Fruit fly (Drosophila melanogaster): ENCODE results near the gene CG11837.
A peak's percentile ranks its signal among the peaks of the same experiment; 100 is the strongest.

CG11837 gene

DNA sequence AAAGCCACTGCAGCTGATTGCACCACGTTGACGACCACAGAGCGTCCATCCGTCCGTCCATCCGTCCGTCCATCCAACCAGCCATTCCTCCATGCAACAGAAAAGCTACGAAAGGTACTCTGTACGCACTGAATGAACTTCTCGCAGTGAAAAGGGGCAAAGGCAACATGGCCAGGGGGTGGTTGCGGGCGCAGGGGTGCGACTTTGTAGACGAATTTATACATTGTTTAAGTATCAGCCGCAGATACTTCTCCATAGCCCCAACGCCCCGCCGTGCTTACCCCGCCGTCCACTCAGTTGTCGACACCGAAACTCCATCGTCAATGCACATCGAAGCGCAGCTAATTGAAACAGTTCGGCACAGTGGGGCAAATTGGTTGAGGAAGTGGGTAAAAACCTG, 49.3 kb upstream of the CG11837 start:
- no peak for TF ChIP-seq CG13123 (GFP tag; optimal IDR thresholded peaks at IDR 0.05)
- TF ChIP-seq MESR4 (GFP tag; optimal IDR thresholded peaks at IDR 0.05) = no peak
- no peak for TF ChIP-seq CG8765 (GFP tag; IDR thresholded peaks at IDR 0.05)
- TF ChIP-seq CG14710 (tag; optimal IDR thresholded peaks at IDR 0.05) = no peak
- TF ChIP-seq stc (GFP tag; IDR thresholded peaks at IDR 0.05) = no peak
- TF ChIP-seq unpg (GFP tag; optimal IDR thresholded peaks at IDR 0.05) = no peak
- no peak for TF ChIP-seq nerfin-1 (tag; optimal IDR thresholded peaks at IDR 0.05)
- TF ChIP-seq CG13296 (GFP tag; optimal IDR thresholded peaks at IDR 0.05) = no peak
- TF ChIP-seq trem (tag; optimal IDR thresholded peaks at IDR 0.05) = no peak
- no peak for TF ChIP-seq CG2875 (GFP tag; optimal IDR thresholded peaks at IDR 0.05)
- TF ChIP-seq danr (GFP tag; IDR thresholded peaks at IDR 0.05) = no peak
- TF ChIP-seq crp (GFP tag; optimal IDR thresholded peaks at IDR 0.05) = no peak
- TF ChIP-seq CG11696 (GFP tag; IDR thresholded peaks at IDR 0.05) = no peak
- no peak for TF ChIP-seq otp (GFP tag; IDR thresholded peaks at IDR 0.05)
- no peak for TF ChIP-seq abd-A (tag; optimal IDR thresholded peaks at IDR 0.05)
- TF ChIP-seq gce (GFP tag; IDR thresholded peaks at IDR 0.05) = no peak
- no peak for TF ChIP-seq CG10979 (tag; optimal IDR thresholded peaks at IDR 0.05)
- no peak for TF ChIP-seq CG42726 (GFP tag; IDR thresholded peaks at IDR 0.05; ENCODE audit: partially characterized antibody)
- no peak for TF ChIP-seq usp (GFP tag; optimal IDR thresholded peaks at IDR 0.05)
- TF ChIP-seq kay (GFP tag; optimal IDR thresholded peaks at IDR 0.05) = no peak

DNA sequence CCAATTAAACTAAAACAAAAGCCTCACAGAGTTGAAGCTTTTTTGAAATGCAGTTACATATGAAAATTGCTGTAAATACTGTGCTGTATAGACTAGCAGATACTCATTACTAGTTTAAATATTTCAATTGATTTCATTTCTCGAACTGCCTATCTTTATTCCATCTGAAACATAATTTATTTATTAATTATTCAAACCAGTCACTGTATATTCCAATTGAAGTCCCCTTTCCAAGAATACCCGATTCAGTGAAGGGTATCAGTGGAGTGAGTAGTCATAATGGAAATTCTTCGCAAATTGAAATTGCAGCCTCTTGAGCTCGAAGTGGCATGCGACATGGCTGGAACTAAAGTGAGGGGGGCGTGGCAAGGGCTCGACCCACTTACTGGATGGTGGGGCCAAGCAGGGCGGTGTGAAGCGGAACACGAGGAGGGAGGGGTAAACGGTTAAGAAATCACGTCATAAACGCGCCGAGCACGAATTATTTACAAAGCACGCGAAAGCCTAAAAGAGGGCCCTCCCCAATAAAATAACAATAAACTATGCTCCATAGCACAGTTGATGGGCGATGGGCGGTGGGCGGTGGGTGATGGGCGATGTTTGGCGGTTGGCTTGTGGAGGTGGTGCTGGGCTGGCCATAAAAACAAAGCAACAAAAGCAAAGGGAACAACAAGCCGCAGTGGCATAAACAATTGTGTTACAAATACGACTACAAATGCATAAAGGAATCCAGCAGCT, 44.2 kb upstream of the CG11837 start:
- TF ChIP-seq row (GFP tag; IDR thresholded peaks at IDR 0.05) (peak; percentile 69), CG10366 (GFP tag; IDR thresholded peaks at IDR 0.05) (peak; percentile 56; the same call in 1 of the 2 replicates), CG9932 (GFP tag; IDR thresholded peaks at IDR 0.05) (no peak), sug (tag; optimal IDR thresholded peaks at IDR 0.05) (no peak), CG14050 (GFP tag; IDR thresholded peaks at IDR 0.05) (peak; percentile 45; the same call in 1 of the 3 replicates), stc (GFP tag; IDR thresholded peaks at IDR 0.05) (no peak), CG5953 (GFP tag; IDR thresholded peaks at IDR 0.05) (peak; percentile 49; the same call in 1 of the 2 replicates), E2f2 (GFP tag; IDR thresholded peaks at IDR 0.05) (0 out of 2 replicates have a peak, but pooled peaks have one; percentile 33), CG31441 (GFP tag; IDR thresholded peaks at IDR 0.05) (peak; percentile 50; the same call in 1 of the 2 replicates), Hr51 (GFP tag; optimal IDR thresholded peaks at IDR 0.05) (peak in 1 of 2 experiments; percentile 57), Myb (GFP tag; optimal IDR thresholded peaks at IDR 0.05) (no peak), prd (optimal IDR thresholded peaks at IDR 0.05) (no peak), prd (GFP tag; IDR thresholded peaks at IDR 0.05) (peak; percentile 71; the same call in 2 of the 3 replicates), CG11504 (tag; optimal IDR thresholded peaks at IDR 0.05) (peak; percentile 74), sisA (GFP tag; IDR thresholded peaks at IDR 0.05) (peak; percentile 27; the same call in 1 of the 2 replicates), CG18764 (GFP tag; optimal IDR thresholded peaks at IDR 0.05) (peak; percentile 21), CG12769 (tag; optimal IDR thresholded peaks at IDR 0.05) (peak; percentile 58), PHDP (tag; optimal IDR thresholded peaks at IDR 0.05) (peak; percentile 41), CG14441 (GFP tag; IDR thresholded peaks at IDR 0.05) (peak; percentile 58), CG13424 (tag; optimal IDR thresholded peaks at IDR 0.05) (peak; percentile 47), gem (tag; optimal IDR thresholded peaks at IDR 0.05) (peak; percentile 73), nerfin-1 (tag; optimal IDR thresholded peaks at IDR 0.05) (no peak), HLH4C (GFP tag; IDR thresholded peaks at IDR 0.05; ENCODE audit: partially characterized antibody) (no peak), CG6765 (GFP tag; optimal IDR thresholded peaks at IDR 0.05) (no peak), HmgZ (tag; optimal IDR thresholded peaks at IDR 0.05) (no peak), CG8290 (GFP tag; optimal IDR thresholded peaks at IDR 0.05) (no peak), CG8290 (tag; optimal IDR thresholded peaks at IDR 0.05) (peak in 1 of 2 experiments; percentile 49), mam (GFP tag; optimal IDR thresholded peaks at IDR 0.05) (peak; percentile 12), CG4820 (GFP tag; optimal IDR thresholded peaks at IDR 0.05) (peak; percentile 8), pan (optimal IDR thresholded peaks at IDR 0.05) (no peak), pan (GFP tag; optimal IDR thresholded peaks at IDR 0.05 in 1 of 2, IDR thresholded peaks at IDR 0.05 in 1 of 2) (peak in 1 of 2 experiments; percentile 73), CG2712 (tag; optimal IDR thresholded peaks at IDR 0.05) (peak; percentile 51)

Measured in whole organism, embryonic.